Worm (Caenorhabditis elegans) whole organism, late embryonic: ENCODE measurements around the gene srh-145.

ENCODE experiments used
- ama-1 ChIP-seq: fragments of 150-350 bp; optimal IDR thresholded peaks from 2 replicates; lab custom pipeline; 2014
- ceh-22 ChIP-seq: sonication (generic microtip); optimal IDR thresholded peaks from 2 replicates; lab custom pipeline; 2017; ENCODE audit warnings: missing biosample characterization, missing genetic modification characterization
- ceh-30 ChIP-seq: fragments of 150-350 bp; optimal IDR thresholded peaks from 2 replicates; lab custom pipeline; 2014; ENCODE audit warnings: missing biosample characterization, missing genetic modification characterization
- ceh-6 ChIP-seq: fragments of 200-800 bp; sonication (Bioruptor generic); optimal IDR thresholded peaks from 2 replicates; lab custom pipeline; 2018; ENCODE audit warnings: mild to moderate bottlenecking, missing genetic modification characterization, missing compliant biosample characterization
- fax-1 ChIP-seq: sonication (generic microtip); optimal IDR thresholded peaks from 2 replicates; lab custom pipeline; 2016; ENCODE audit warnings: missing genotype, missing genetic modification characterization, missing compliant biosample characterization
- gmeb-2 ChIP-seq: sonication (generic microtip); optimal IDR thresholded peaks from 2 replicates; lab custom pipeline; 2016; ENCODE audit warnings: missing genetic modification characterization, inconsistent platforms, missing compliant biosample characterization
- nfya-1 ChIP-seq: sonication (generic microtip); optimal IDR thresholded peaks from 2 replicates; lab custom pipeline; 2017; ENCODE audit warnings: missing genetic modification characterization, mild to moderate bottlenecking, missing compliant biosample characterization, antibody characterized with exemption, moderate library complexity
- unc-42 ChIP-seq: sonication (generic microtip); optimal IDR thresholded peaks from 2 replicates; lab custom pipeline; 2016; ENCODE audit warnings: missing genotype, missing genetic modification characterization, missing compliant biosample characterization

Gene srh-145

ce11 chrV:16460866-16461265, 50.4 kb downstream of the srh-145 start, which contains the start of gene srh-142:
srh-142 (minus strand) TSS chrV:16460966.
- TF ChIP-seq ceh-22 (no peak), fax-1 (no peak), nfya-1 (no peak), ceh-30 (tag; lab: Kevin White, UChicago) (no peak), unc-42 (tag; lab: Kevin White, UChicago) (no peak), gmeb-2 (tag; lab: Kevin White, UChicago) (no peak), ama-1 (no peak), ceh-6 (GFP tag; lab: Kevin White, UChicago) (no peak)
- TF ChIP-seq, all 69 proteins: peak for 0
